Fruit fly (Drosophila melanogaster) whole organism, wandering third instar larva: ENCODE data around the gene Nrx-IV.

ENCODE experiments used
- Sp1 ChIP-seq: fragments of 200-800 bp; sonication (Bioruptor generic); optimal IDR thresholded peaks from 3 replicates; lab custom pipeline; 2019; ENCODE audit warnings: missing biosample characterization, mild to moderate bottlenecking, missing genetic modification characterization, moderate library complexity
- h ChIP-seq: fragments of 200-800 bp; sonication (Bioruptor generic); optimal IDR thresholded peaks from 3 replicates; lab custom pipeline; 2016; ENCODE audit warnings: missing biosample characterization, mild to moderate bottlenecking, missing genetic modification characterization

dm6 chr3L:12193485-12193884 is 47.2 kb downstream of the Nrx-IV start, which contains the start of gene thoc6:
- TF ChIP-seq Sp1 (no peak), h (GFP tag; lab: Kevin White, UChicago) (no peak)
